Worm (Caenorhabditis elegans): ENCODE results near the gene nhx-9.

The nhx-9 gene

ce11 chrIV:11902832-11903231 is 27.8 kb upstream of the nhx-9 start:
- TF ChIP-seq nfya-1 (tag; optimal IDR thresholded peaks at IDR 0.05; ENCODE audit: insufficient read depth), result peak; percentile 2
- TF ChIP-seq nhr-23 (tag; optimal IDR thresholded peaks at IDR 0.05), result peak; percentile 20
- TF ChIP-seq nhr-25 (tag; optimal IDR thresholded peaks at IDR 0.05), result peak; percentile 6
- peak; percentile 82 for TF ChIP-seq nhr-43 (tag; optimal IDR thresholded peaks at IDR 0.05; ENCODE audit: poor library complexity, severe bottlenecking)
- TF ChIP-seq unc-62 (GFP tag; optimal IDR thresholded peaks at IDR 0.05), result no peak

ce11 chrIV:11903676-11904075 is 27.0 kb upstream of the nhx-9 start:
- TF ChIP-seq snpc-4 (tag; optimal IDR thresholded peaks at IDR 0.05) (no peak), nhr-43 (tag; optimal IDR thresholded peaks at IDR 0.05; ENCODE audit: poor library complexity, severe bottlenecking) (peak; percentile 61), elt-1 (tag; optimal IDR thresholded peaks at IDR 0.05) (peak; percentile 70)

- no peak for TF ChIP-seq unc-62 (GFP tag; optimal IDR thresholded peaks at IDR 0.05)
- peak; percentile 49 for TF ChIP-seq nhr-23 (tag; optimal IDR thresholded peaks at IDR 0.05)
- peak; percentile 24 for TF ChIP-seq elt-1 (tag; optimal IDR thresholded peaks at IDR 0.05)
These were observed 21.9 kb upstream of the nhx-9 start for ce11 chrIV:11908733-11909132.

- TF ChIP-seq elt-2 (tag; optimal IDR thresholded peaks at IDR 0.05) (peak; percentile 43), pqm-1 (tag; optimal IDR thresholded peaks at IDR 0.05) (peak; percentile 39), eor-1 (tag; optimal IDR thresholded peaks at IDR 0.05) (no peak)
These were observed 18.9 kb upstream of the nhx-9 start, which contains the start of gene VZK822L.2 for ce11 chrIV:11911723-11912122. TSS of gene VZK822L.2 (plus strand) at chrIV:11912023.

ce11 chrIV:11913295-11913940 is 17.3 kb upstream of the nhx-9 start:
- TF ChIP-seq pqm-1 (tag; optimal IDR thresholded peaks at IDR 0.05) (peak; percentile 25), aly-2 (tag; optimal IDR thresholded peaks at IDR 0.05) (peak; percentile 39), ztf-4 (tag; optimal IDR thresholded peaks at IDR 0.05) (no peak), elt-3 (tag; optimal IDR thresholded peaks at IDR 0.05) (no peak), elt-2 (tag; optimal IDR thresholded peaks at IDR 0.05) (peak; percentile 44), lin-39 (tag; optimal IDR thresholded peaks at IDR 0.05) (no peak)

ce11 chrIV:11914260-11914836 is 16.3 kb upstream of the nhx-9 start:
- TF ChIP-seq pha-4 (tag; optimal IDR thresholded peaks at IDR 0.05), result no peak
- TF ChIP-seq ama-1 (optimal IDR thresholded peaks at IDR 0.05), result peak; percentile 31

ce11 chrIV:11914837-11915737 is 15.6 kb upstream of the nhx-9 start, which contains the start of gene fat-6:
TSS of gene fat-6 (minus strand) at chrIV:11915687.
- no peak for TF ChIP-seq pha-4 (tag; optimal IDR thresholded peaks at IDR 0.05)
- TF ChIP-seq elt-2 (tag; optimal IDR thresholded peaks at IDR 0.05), result peak; percentile 75
- TF ChIP-seq jun-1 (tag; optimal IDR thresholded peaks at IDR 0.05), result peak; percentile 62
- TF ChIP-seq nhr-23 (tag; optimal IDR thresholded peaks at IDR 0.05), result peak; percentile 37
- TF ChIP-seq aly-2 (tag; optimal IDR thresholded peaks at IDR 0.05), result no peak
- TF ChIP-seq lsy-12 (tag; optimal IDR thresholded peaks at IDR 0.05), result no peak
- no peak for TF ChIP-seq daf-12 (tag; optimal IDR thresholded peaks at IDR 0.05)
- TF ChIP-seq elt-3 (tag; optimal IDR thresholded peaks at IDR 0.05), result no peak
- TF ChIP-seq nhr-43 (tag; optimal IDR thresholded peaks at IDR 0.05; ENCODE audit: poor library complexity, severe bottlenecking), result peak; percentile 20
- TF ChIP-seq pqm-1 (tag; optimal IDR thresholded peaks at IDR 0.05), result peak; percentile 54
- peak; percentile 38 for TF ChIP-seq ama-1 (optimal IDR thresholded peaks at IDR 0.05)
- TF ChIP-seq tbx-2 (tag; optimal IDR thresholded peaks at IDR 0.05), result no peak
- TF ChIP-seq nfya-1 (tag; optimal IDR thresholded peaks at IDR 0.05; ENCODE audit: insufficient read depth), result peak; percentile 17

- TF ChIP-seq ama-1 (optimal IDR thresholded peaks at IDR 0.05) (peak; percentile 42), elt-2 (tag; optimal IDR thresholded peaks at IDR 0.05) (peak; percentile 69), nhr-23 (tag; optimal IDR thresholded peaks at IDR 0.05) (peak; percentile 7), ceh-28 (tag; optimal IDR thresholded peaks at IDR 0.05) (no peak), skn-1 (tag; optimal IDR thresholded peaks at IDR 0.05) (no peak), egl-27 (tag; optimal IDR thresholded peaks at IDR 0.05) (peak; percentile 12), pha-4 (tag; optimal IDR thresholded peaks at IDR 0.05) (peak; percentile 73), pqm-1 (tag; optimal IDR thresholded peaks at IDR 0.05) (peak; percentile 29)
These were observed 14.8 kb upstream of the nhx-9 start, which contains the start of gene ZK822.9 for ce11 chrIV:11915768-11916453. TSS of gene ZK822.9 (plus strand) at chrIV:11915947.

Data from whole organism, L3 larva.